Worm (Caenorhabditis elegans) whole organism, L3 larva: ENCODE results near the gene C06A1.3.

Experiments used
- R02D3.7 ChIP-seq: fragments of 150-350 bp; optimal IDR thresholded peaks from 2 replicates; lab custom pipeline; 2014; ENCODE audit warnings: missing biosample characterization, missing genetic modification characterization
- ZK546.5 ChIP-seq: sonication (generic microtip); optimal IDR thresholded peaks from 2 replicates; lab custom pipeline; 2017; ENCODE audit warnings: missing biosample characterization, missing genetic modification characterization
- aly-2 ChIP-seq: fragments of 150-350 bp; optimal IDR thresholded peaks from 2 replicates; lab custom pipeline; 2014; ENCODE audit warnings: missing biosample characterization, missing genetic modification characterization
- ama-1 ChIP-seq: fragments of 150-350 bp; optimal IDR thresholded peaks from 2 replicates; lab custom pipeline; 2018
- ceh-28 ChIP-seq: fragments of 150-350 bp; optimal IDR thresholded peaks from 2 replicates; lab custom pipeline; 2014; ENCODE audit warnings: missing biosample characterization, missing genetic modification reagents, missing genetic modification characterization
- ceh-82 ChIP-seq: fragments of 150-350 bp; optimal IDR thresholded peaks from 2 replicates; lab custom pipeline; 2014; ENCODE audit warnings: missing biosample characterization, missing genetic modification characterization
- daf-12 ChIP-seq: fragments of 150-350 bp; optimal IDR thresholded peaks from 2 replicates; lab custom pipeline; 2014; ENCODE audit warnings: missing biosample characterization, missing genetic modification reagents, missing genetic modification characterization
- egl-27 ChIP-seq: sonication (generic microtip); optimal IDR thresholded peaks from 4 replicates; lab custom pipeline; 2017; ENCODE audit warnings: missing biosample characterization, missing genetic modification reagents, missing genetic modification characterization
- egl-5 ChIP-seq: fragments of 150-350 bp; optimal IDR thresholded peaks from 2 replicates; lab custom pipeline; 2017; ENCODE audit warnings: missing biosample characterization, missing genetic modification reagents, missing genetic modification characterization, inconsistent platforms
- elt-1 ChIP-seq: fragments of 150-350 bp; optimal IDR thresholded peaks from 2 replicates; lab custom pipeline; 2014; ENCODE audit warnings: missing biosample characterization, missing genetic modification characterization
- elt-2 ChIP-seq: sonication (generic microtip); optimal IDR thresholded peaks from 2 replicates; lab custom pipeline; 2016; ENCODE audit warnings: missing genetic modification reagents, mild to moderate bottlenecking, missing genetic modification characterization, missing compliant biosample characterization
- elt-3 ChIP-seq, 3 experiments: fragments of 150-350 bp in 1 of 3; sonication (generic microtip) in 2 of 3; optimal IDR thresholded peaks; 2 replicates in 2 of 3; 4 replicates in 1 of 3; lab custom pipeline; 2014 to 2017; ENCODE audit warnings: missing biosample characterization in 3 of 3, missing genetic modification characterization in 3 of 3
- eor-1 ChIP-seq, 2 experiments: fragments of 150-350 bp; optimal IDR thresholded peaks; 2 replicates each; lab custom pipeline; 2014 to 2018; ENCODE audit warnings: missing biosample characterization in 2 of 2, missing genetic modification characterization in 2 of 2
- fkh-10 ChIP-seq: sonication (generic microtip); optimal IDR thresholded peaks from 2 replicates; lab custom pipeline; 2017; ENCODE audit warnings: missing biosample characterization, missing genetic modification reagents, missing genetic modification characterization
- fkh-2 ChIP-seq: fragments of 150-350 bp; optimal IDR thresholded peaks from 2 replicates; lab custom pipeline; 2014; ENCODE audit warnings: missing biosample characterization, missing genetic modification reagents, missing genetic modification characterization
- fos-1 ChIP-seq: fragments of 150-350 bp; optimal IDR thresholded peaks from 2 replicates; lab custom pipeline; 2014; ENCODE audit warnings: missing biosample characterization, missing genetic modification characterization
- hmg-11 ChIP-seq: sonication (generic microtip); optimal IDR thresholded peaks from 2 replicates; lab custom pipeline; 2016; ENCODE audit warnings: missing genetic modification characterization, missing compliant biosample characterization
- jun-1 ChIP-seq: fragments of 150-350 bp; optimal IDR thresholded peaks from 2 replicates; lab custom pipeline; 2014; ENCODE audit warnings: missing biosample characterization, missing genetic modification reagents, missing genetic modification characterization
- lin-15B ChIP-seq: fragments of 150-350 bp; optimal IDR thresholded peaks from 2 replicates; lab custom pipeline; 2014; ENCODE audit warnings: missing biosample characterization, missing genetic modification characterization
- lin-39 ChIP-seq: fragments of 150-350 bp; optimal IDR thresholded peaks from 2 replicates; lab custom pipeline; 2018; ENCODE audit warnings: missing biosample characterization, missing genetic modification reagents, missing genetic modification characterization
- lsy-12 ChIP-seq: sonication (generic microtip); optimal IDR thresholded peaks from 2 replicates; lab custom pipeline; 2016; ENCODE audit warnings: mild to moderate bottlenecking, missing genetic modification characterization, missing compliant biosample characterization
- mdl-1 ChIP-seq: fragments of 150-350 bp; optimal IDR thresholded peaks from 2 replicates; lab custom pipeline; 2014; ENCODE audit warnings: missing biosample characterization, missing genetic modification characterization
- mml-1 ChIP-seq: fragments of 150-350 bp; sonication (generic microtip); optimal IDR thresholded peaks from 3 replicates; lab custom pipeline; 2014; ENCODE audit warnings: missing biosample characterization, missing genetic modification characterization
- nfya-1 ChIP-seq: sonication (generic microtip); optimal IDR thresholded peaks from 2 replicates; lab custom pipeline; 2017; ENCODE audit warnings: missing genetic modification characterization, mild to moderate bottlenecking, missing compliant biosample characterization, antibody characterized with exemption, moderate library complexity; ENCODE audit not compliant: insufficient read depth
- nhr-11 ChIP-seq: fragments of 150-350 bp; optimal IDR thresholded peaks from 2 replicates; lab custom pipeline; 2014; ENCODE audit warnings: missing biosample characterization, missing genetic modification characterization
- nhr-12 ChIP-seq: fragments of 150-350 bp; optimal IDR thresholded peaks from 2 replicates; lab custom pipeline; 2014; ENCODE audit warnings: missing biosample characterization, missing genetic modification characterization
- nhr-23 ChIP-seq: fragments of 150-350 bp; optimal IDR thresholded peaks from 2 replicates; lab custom pipeline; 2014; ENCODE audit warnings: missing biosample characterization, missing genetic modification reagents, missing genetic modification characterization
- nhr-237 ChIP-seq: fragments of 150-350 bp; optimal IDR thresholded peaks from 2 replicates; lab custom pipeline; 2014; ENCODE audit warnings: missing biosample characterization, missing genetic modification characterization
- nhr-25 ChIP-seq: sonication (generic microtip); optimal IDR thresholded peaks from 2 replicates; lab custom pipeline; 2017; ENCODE audit warnings: missing biosample characterization, missing genetic modification characterization
- nhr-28 ChIP-seq: fragments of 150-350 bp; optimal IDR thresholded peaks from 2 replicates; lab custom pipeline; 2014; ENCODE audit warnings: missing biosample characterization, missing genetic modification characterization
- nhr-43 ChIP-seq: sonication (generic microtip); optimal IDR thresholded peaks from 2 replicates; lab custom pipeline; 2016; ENCODE audit warnings: mild to moderate bottlenecking, missing genetic modification characterization, missing compliant biosample characterization; ENCODE audit not compliant: poor library complexity, severe bottlenecking
- nhr-67 ChIP-seq: fragments of 150-350 bp; optimal IDR thresholded peaks from 2 replicates; lab custom pipeline; 2014; ENCODE audit warnings: missing biosample characterization, missing genetic modification characterization
- nhr-76 ChIP-seq: fragments of 150-350 bp; sonication (generic microtip); optimal IDR thresholded peaks from 5 replicates; lab custom pipeline; 2014; ENCODE audit warnings: missing biosample characterization, missing genetic modification characterization
- nhr-77 ChIP-seq: fragments of 150-350 bp; optimal IDR thresholded peaks from 2 replicates; lab custom pipeline; 2014; ENCODE audit warnings: missing biosample characterization, missing genetic modification characterization
- pha-4 ChIP-seq: fragments of 150-350 bp; optimal IDR thresholded peaks from 2 replicates; lab custom pipeline; 2014; ENCODE audit warnings: missing biosample characterization, missing genetic modification reagents, missing genetic modification characterization
- pqm-1 ChIP-seq: fragments of 150-350 bp; optimal IDR thresholded peaks from 2 replicates; lab custom pipeline; 2017; ENCODE audit warnings: missing biosample characterization, missing genetic modification characterization, inconsistent platforms
- snpc-4 ChIP-seq: fragments of 150-350 bp; optimal IDR thresholded peaks from 2 replicates; lab custom pipeline; 2014; ENCODE audit warnings: missing biosample characterization, missing genetic modification characterization
- tbx-2 ChIP-seq: sonication (generic microtip); optimal IDR thresholded peaks from 2 replicates; lab custom pipeline; 2016; ENCODE audit warnings: mild to moderate bottlenecking, missing genetic modification characterization, missing compliant biosample characterization
- unc-39 ChIP-seq: sonication (generic microtip); optimal IDR thresholded peaks from 4 replicates; lab custom pipeline; 2017; ENCODE audit warnings: missing biosample characterization, missing genetic modification characterization
- unc-62 ChIP-seq: fragments of 150-350 bp; sonication (generic microtip); optimal IDR thresholded peaks from 4 replicates; lab custom pipeline; 2014; ENCODE audit warnings: missing biosample characterization, missing genetic modification reagents, missing genetic modification characterization
- zag-1 ChIP-seq: fragments of 150-350 bp; optimal IDR thresholded peaks from 2 replicates; lab custom pipeline; 2014; ENCODE audit warnings: missing biosample characterization, missing genetic modification characterization
- ztf-4 ChIP-seq: fragments of 150-350 bp; optimal IDR thresholded peaks from 2 replicates; lab custom pipeline; 2014; ENCODE audit warnings: missing biosample characterization, missing genetic modification characterization

Gene C06A1.3

ce11 chrII:10537571-10537970 lies 34.5 kb upstream of the C06A1.3 start, which contains the start of gene R166.2:
Gene R166.2, minus strand, starts transcription at chrII:10537671.
- TF ChIP-seq lin-15B (tag; lab: Kevin White, UChicago) (no peak), nhr-43 (no peak), nhr-28 (no peak), nhr-76 (no peak), hmg-11 (tag; lab: Kevin White, UChicago) (no peak), fkh-2 (tag; lab: Kevin White, UChicago) (no peak)

- TF ChIP-seq egl-5 (tag; lab: Kevin White, UChicago) (peak; percentile 16), nhr-77 (tag; lab: Kevin White, UChicago) (no peak), elt-2 (tag; lab: Kevin White, UChicago) (peak; percentile 28), nhr-28 (no peak), mdl-1 (no peak), nhr-43 (peak; percentile 79), nhr-237 (tag; lab: Kevin White, UChicago) (no peak), daf-12 (tag; lab: Kevin White, UChicago) (no peak), lin-15B (tag; lab: Kevin White, UChicago) (peak; percentile 39), lsy-12 (peak; percentile 51), mml-1 (no peak), aly-2 (tag; lab: Kevin White, UChicago) (no peak), elt-1 (no peak), nfya-1 (tag; lab: Kevin White, UChicago) (peak; percentile 50), ceh-28 (tag; lab: Kevin White, UChicago) (no peak), snpc-4 (tag; lab: Kevin White, UChicago) (no peak), nhr-76 (no peak), fos-1 (tag; lab: Kevin White, UChicago) (no peak), elt-3 (tag; optimal IDR thresholded peaks at IDR 0.05; lab: Kevin White, UChicago) (no peak), hmg-11 (tag; lab: Kevin White, UChicago) (peak; percentile 30), fkh-10 (GFP tag; lab: Kevin White, UChicago) (no peak), ceh-82 (tag; lab: Kevin White, UChicago) (no peak), nhr-25 (tag; lab: Kevin White, UChicago) (no peak), egl-27 (tag; lab: Kevin White, UChicago) (no peak), unc-62 (GFP tag; lab: Kevin White, UChicago) (no peak), ama-1 (no peak), fkh-2 (tag; lab: Kevin White, UChicago) (no peak), R02D3.7 (tag; lab: Kevin White, UChicago) (peak; percentile 14), pha-4 (tag; lab: Kevin White, UChicago) (peak; percentile 61), unc-39 (tag; lab: Kevin White, UChicago) (no peak), jun-1 (no peak), nhr-12 (tag; lab: Kevin White, UChicago) (no peak), nhr-11 (tag; lab: Kevin White, UChicago) (no peak), nhr-23 (tag; lab: Kevin White, UChicago) (peak; percentile 64)
Measured at ce11 chrII:10537988-10538387, 34.1 kb upstream of the C06A1.3 start.

DNA sequence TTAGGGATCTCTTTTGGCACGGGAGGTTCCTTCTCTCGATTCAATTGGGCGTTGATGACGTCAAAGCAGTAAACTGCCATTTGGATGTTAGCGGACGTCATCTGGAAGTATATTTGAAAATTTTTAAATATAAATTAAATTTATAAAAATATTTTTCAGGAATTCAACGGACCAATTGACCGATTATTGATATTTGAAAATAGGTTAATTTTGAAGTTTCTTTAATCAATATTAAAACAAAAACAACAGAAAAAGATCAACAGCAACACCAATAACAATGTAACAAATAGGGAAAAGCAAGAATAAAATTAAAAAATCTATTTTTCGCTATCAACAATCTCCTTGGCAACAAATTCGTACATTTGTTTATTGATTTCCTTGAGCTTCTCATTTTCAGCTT lies 32.8 kb upstream of the C06A1.3 start, which contains the start of gene R166.3:
R166.3 (minus strand) TSS at position 101 of the 400 bp plus-strand sequence.
- TF ChIP-seq nhr-28, result no peak
- TF ChIP-seq jun-1, result no peak
- no peak for TF ChIP-seq ceh-82 (tag; lab: Kevin White, UChicago)
- TF ChIP-seq R02D3.7 (tag; lab: Kevin White, UChicago), result no peak
- no peak for TF ChIP-seq ama-1
- no peak for TF ChIP-seq daf-12 (tag; lab: Kevin White, UChicago)

- no peak for TF ChIP-seq nhr-76
- no peak for TF ChIP-seq egl-27 (tag; lab: Kevin White, UChicago)
- TF ChIP-seq eor-1 (tag; optimal IDR thresholded peaks at IDR 0.05; lab: Kevin White, UChicago), result no peak
- peak; percentile 29 for TF ChIP-seq nhr-28
- no peak for TF ChIP-seq mdl-1
- TF ChIP-seq ceh-82 (tag; lab: Kevin White, UChicago), result no peak
- peak; percentile 78 for TF ChIP-seq ztf-4 (tag; lab: Kevin White, UChicago)
- TF ChIP-seq jun-1, result peak; percentile 57
- TF ChIP-seq daf-12 (tag; lab: Kevin White, UChicago), result no peak
- peak; percentile 95 for TF ChIP-seq lsy-12
- TF ChIP-seq fkh-10 (GFP tag; lab: Kevin White, UChicago), result no peak
- TF ChIP-seq mml-1, result no peak
- peak; percentile 23 for TF ChIP-seq ZK546.5 (tag; lab: Kevin White, UChicago)
- no peak for TF ChIP-seq zag-1
- TF ChIP-seq tbx-2 (tag; lab: Kevin White, UChicago), result peak; percentile 60
- TF ChIP-seq R02D3.7 (tag; lab: Kevin White, UChicago), result peak; percentile 96
- TF ChIP-seq snpc-4 (tag; lab: Kevin White, UChicago), result no peak
- peak; percentile 56 for TF ChIP-seq elt-2 (tag; lab: Kevin White, UChicago)
- no peak for TF ChIP-seq nhr-237 (tag; lab: Kevin White, UChicago)
- TF ChIP-seq hmg-11 (tag; lab: Kevin White, UChicago), result peak; percentile 4
- peak; percentile 79 for TF ChIP-seq nhr-23 (tag; lab: Kevin White, UChicago)
- no peak for TF ChIP-seq fos-1 (tag; lab: Kevin White, UChicago)
- no peak for TF ChIP-seq nhr-77 (tag; lab: Kevin White, UChicago)
- no peak for TF ChIP-seq elt-1
- peak; percentile 32 for TF ChIP-seq aly-2 (tag; lab: Kevin White, UChicago)
- TF ChIP-seq nhr-67 (tag; lab: Kevin White, UChicago), result no peak
- no peak for TF ChIP-seq egl-5 (tag; lab: Kevin White, UChicago)
- TF ChIP-seq nhr-43, result peak; percentile 79
- peak; percentile 51 for TF ChIP-seq pqm-1
- TF ChIP-seq lin-39 (tag; lab: Kevin White, UChicago), result peak; percentile 62
- TF ChIP-seq unc-39 (tag; lab: Kevin White, UChicago), result no peak
Measured at ce11 chrII:10541923-10542486, 30.1 kb upstream of the C06A1.3 start, which contains the start of gene pro-1. Gene pro-1, minus strand, starts transcription at chrII:10541996.
